Worm (Caenorhabditis elegans) whole organism, L1 larva: ENCODE measurements around the gene fard-1.
A peak's percentile ranks its signal among the peaks of the same experiment; 100 is the strongest.

Experiments
- C16A3.4 ChIP-seq: fragments of 150-350 bp; optimal IDR thresholded peaks from 2 replicates; lab custom pipeline; 2014; ENCODE audit warnings: missing biosample characterization, missing genetic modification characterization
- C34B4.2 ChIP-seq: sonication (generic microtip); optimal IDR thresholded peaks from 2 replicates; lab custom pipeline; 2017; ENCODE audit warnings: mild to moderate bottlenecking, missing genetic modification characterization, missing compliant biosample characterization
- F16B12.6 ChIP-seq: fragments of 150-350 bp; optimal IDR thresholded peaks from 2 replicates; lab custom pipeline; 2014; ENCODE audit warnings: missing biosample characterization, missing genetic modification characterization
- alr-1 ChIP-seq: fragments of 200-800 bp; sonication (Bioruptor generic); optimal IDR thresholded peaks from 2 replicates; lab custom pipeline; 2018; ENCODE audit warnings: borderline replicate concordance, mild to moderate bottlenecking, missing genetic modification characterization, missing compliant biosample characterization
- aly-2 ChIP-seq: fragments of 150-350 bp; optimal IDR thresholded peaks from 2 replicates; lab custom pipeline; 2014; ENCODE audit warnings: missing biosample characterization, missing genetic modification characterization
- blmp-1 ChIP-seq: fragments of 150-350 bp; optimal IDR thresholded peaks from 2 replicates; lab custom pipeline; 2014; ENCODE audit warnings: missing biosample characterization, missing genetic modification characterization
- ceh-63 ChIP-seq: fragments of 200-800 bp; sonication (Bioruptor generic); optimal IDR thresholded peaks from 2 replicates; lab custom pipeline; 2018; ENCODE audit warnings: mild to moderate bottlenecking, missing genetic modification characterization, missing compliant biosample characterization
- ceh-90 ChIP-seq: sonication (generic microtip); optimal IDR thresholded peaks from 2 replicates; lab custom pipeline; 2016; ENCODE audit warnings: missing genetic modification characterization, missing compliant biosample characterization
- ces-1 ChIP-seq: fragments of 150-350 bp; optimal IDR thresholded peaks from 2 replicates; lab custom pipeline; 2014; ENCODE audit warnings: missing biosample characterization, missing genetic modification reagents, missing genetic modification characterization
- dpl-1 ChIP-seq, 3 experiments: fragments of 150-350 bp in 2 of 3; sonication (generic microtip) in 1 of 3; optimal IDR thresholded peaks; 2 replicates each; lab custom pipeline; 2014 to 2017; ENCODE audit warnings: missing biosample characterization in 3 of 3, missing genetic modification characterization in 3 of 3, missing genetic modification reagents in 3 of 3
- efl-1 ChIP-seq, 4 experiments: fragments of 150-350 bp; optimal IDR thresholded peaks in 3 of 4; peaks in 1 of 4; 1 replicate in 1 of 4; 2 replicates in 3 of 4; lab custom pipeline; 2014; ENCODE audit warnings: missing biosample characterization in 2 of 4, missing genetic modification characterization in 2 of 4, missing genetic modification reagents in 2 of 4
- egl-27 ChIP-seq, 2 experiments: fragments of 150-350 bp in 1 of 2; sonication (generic microtip); optimal IDR thresholded peaks; 3 replicates each; lab custom pipeline; 2017 to 2018; ENCODE audit warnings: missing biosample characterization in 2 of 2, missing genetic modification characterization in 2 of 2, missing genetic modification reagents in 2 of 2
- elt-2 ChIP-seq: sonication (generic microtip); optimal IDR thresholded peaks from 2 replicates; lab custom pipeline; 2016; ENCODE audit warnings: missing genetic modification characterization, mild to moderate bottlenecking, inconsistent platforms, missing compliant biosample characterization, missing genetic modification reagents
- fkh-10 ChIP-seq: sonication (generic microtip); optimal IDR thresholded peaks from 2 replicates; lab custom pipeline; 2017; ENCODE audit warnings: missing biosample characterization, missing genetic modification reagents, missing genetic modification characterization
- fkh-4 ChIP-seq: sonication (generic microtip); optimal IDR thresholded peaks from 2 replicates; lab custom pipeline; 2016; ENCODE audit warnings: missing compliant biosample characterization, missing genetic modification characterization, borderline replicate concordance
- hlh-17 ChIP-seq: fragments of 200-800 bp; sonication (Bioruptor generic); optimal IDR thresholded peaks from 2 replicates; lab custom pipeline; 2018; ENCODE audit warnings: missing genetic modification characterization, mild to moderate bottlenecking, missing compliant biosample characterization, moderate library complexity, borderline replicate concordance
- jun-1 ChIP-seq: fragments of 150-350 bp; optimal IDR thresholded peaks from 2 replicates; lab custom pipeline; 2014; ENCODE audit warnings: missing biosample characterization, missing genetic modification reagents, missing genetic modification characterization
- lin-13 ChIP-seq: fragments of 150-350 bp; optimal IDR thresholded peaks from 2 replicates; lab custom pipeline; 2014; ENCODE audit warnings: missing biosample characterization, missing genetic modification reagents, missing genetic modification characterization
- lin-14 ChIP-seq: fragments of 200-800 bp; sonication (Bioruptor generic); optimal IDR thresholded peaks from 2 replicates; lab custom pipeline; 2018; ENCODE audit warnings: mild to moderate bottlenecking, missing genetic modification characterization, moderate library complexity, missing compliant biosample characterization
- lin-35 ChIP-seq, 2 experiments: fragments of 150-350 bp; optimal IDR thresholded peaks; 2 replicates each; lab custom pipeline; 2014; ENCODE audit warnings: missing biosample characterization in 2 of 2, missing genetic modification characterization in 2 of 2, missing genetic modification reagents in 2 of 2
- lir-3 ChIP-seq: sonication (generic microtip); optimal IDR thresholded peaks from 2 replicates; lab custom pipeline; 2016; ENCODE audit warnings: mild to moderate bottlenecking, missing genetic modification characterization, moderate library complexity, missing compliant biosample characterization; ENCODE audit not compliant: poor library complexity
- mef-2 ChIP-seq: fragments of 150-350 bp; optimal IDR thresholded peaks from 2 replicates; lab custom pipeline; 2014; ENCODE audit warnings: missing biosample characterization, missing genetic modification characterization
- mep-1 ChIP-seq: fragments of 150-350 bp; optimal IDR thresholded peaks from 2 replicates; lab custom pipeline; 2014; ENCODE audit warnings: missing biosample characterization, missing genetic modification characterization
- nhr-11 ChIP-seq: fragments of 150-350 bp; optimal IDR thresholded peaks from 2 replicates; lab custom pipeline; 2014; ENCODE audit warnings: missing biosample characterization, missing genetic modification characterization
- nhr-12 ChIP-seq: sonication (generic microtip); optimal IDR thresholded peaks from 2 replicates; lab custom pipeline; 2017; ENCODE audit warnings: missing biosample characterization, missing genetic modification characterization
- nhr-19 ChIP-seq: fragments of 200-800 bp; sonication (Bioruptor generic); conservative IDR thresholded peaks from 2 replicates; pipeline ENCODE4 v1.3.6; 2022; ENCODE audit warnings: missing genetic modification characterization, missing compliant biosample characterization
- nhr-71 ChIP-seq: sonication (generic microtip); optimal IDR thresholded peaks from 2 replicates; lab custom pipeline; 2016; ENCODE audit warnings: mild to moderate bottlenecking, missing genetic modification characterization, moderate library complexity, missing compliant biosample characterization
- nhr-85 ChIP-seq: sonication (generic microtip); peaks from one replicate; lab custom pipeline; 2016; ENCODE audit warnings: missing genetic modification characterization, inconsistent platforms, missing compliant biosample characterization
- pag-3 ChIP-seq: sonication (generic microtip); optimal IDR thresholded peaks from 2 replicates; lab custom pipeline; 2017; ENCODE audit warnings: missing genetic modification characterization, mild to moderate bottlenecking, missing compliant biosample characterization, antibody characterized with exemption, borderline replicate concordance; ENCODE audit not compliant: insufficient read depth
- pqm-1 ChIP-seq: sonication (generic microtip); optimal IDR thresholded peaks from 3 replicates; lab custom pipeline; 2017; ENCODE audit warnings: missing biosample characterization, missing genetic modification characterization
- rnt-1 ChIP-seq: sonication (generic microtip); optimal IDR thresholded peaks from 2 replicates; lab custom pipeline; 2016; ENCODE audit warnings: mild to moderate bottlenecking, missing genetic modification characterization, moderate library complexity, missing compliant biosample characterization
- skn-1 ChIP-seq: fragments of 150-350 bp; optimal IDR thresholded peaks from 2 replicates; lab custom pipeline; 2014; ENCODE audit warnings: missing biosample characterization, missing genetic modification characterization
- snpc-4 ChIP-seq: fragments of 150-350 bp; optimal IDR thresholded peaks from 2 replicates; lab custom pipeline; 2014; ENCODE audit warnings: missing biosample characterization, missing genetic modification characterization
- snu-23 ChIP-seq: sonication (generic microtip); optimal IDR thresholded peaks from 2 replicates; lab custom pipeline; 2016; ENCODE audit warnings: missing genetic modification characterization, missing compliant biosample characterization
- sptf-1 ChIP-seq: fragments of 150-350 bp; optimal IDR thresholded peaks from 2 replicates; lab custom pipeline; 2014; ENCODE audit warnings: missing biosample characterization, missing genetic modification characterization
- sup-37 ChIP-seq: fragments of 200-800 bp; sonication (Bioruptor generic); optimal IDR thresholded peaks from 2 replicates; lab custom pipeline; 2018; ENCODE audit warnings: mild to moderate bottlenecking, missing genetic modification characterization, missing compliant biosample characterization
- swsn-7 ChIP-seq: sonication (generic microtip); optimal IDR thresholded peaks from 2 replicates; lab custom pipeline; 2016; ENCODE audit warnings: missing genetic modification characterization, missing compliant biosample characterization
- tlp-1 ChIP-seq: fragments of 150-350 bp; optimal IDR thresholded peaks from 2 replicates; lab custom pipeline; 2014; ENCODE audit warnings: missing biosample characterization, missing genetic modification characterization
- unc-130 ChIP-seq: fragments of 150-350 bp; optimal IDR thresholded peaks from 2 replicates; lab custom pipeline; 2017; ENCODE audit warnings: missing biosample characterization, missing genetic modification characterization, inconsistent platforms
- unc-86 ChIP-seq: sonication (generic microtip); optimal IDR thresholded peaks from 2 replicates; lab custom pipeline; 2016; ENCODE audit warnings: missing genetic modification characterization, missing compliant biosample characterization
- unc-98 ChIP-seq: fragments of 200-800 bp; sonication (Bioruptor generic); IDR thresholded peaks from 2 replicates; pipeline ENCODE4 v1.3.6; 2022; ENCODE audit warnings: missing genetic modification characterization, missing compliant biosample characterization
- xbp-1 ChIP-seq: sonication (generic microtip); optimal IDR thresholded peaks from 2 replicates; lab custom pipeline; 2016; ENCODE audit warnings: missing genetic modification characterization, missing compliant biosample characterization

The fard-1 gene

ce11 chrX:2971542-2971988 is 38.4 kb downstream of the fard-1 start (continued):
- TF ChIP-seq fkh-10 (GFP tag; lab: Kevin White, UChicago) (peak; percentile 76), unc-130 (peak; percentile 39), nhr-11 (peak; percentile 59), snpc-4 (tag; lab: Kevin White, UChicago) (peak; percentile 17), C16A3.4 (tag; lab: Kevin White, UChicago) (peak; percentile 46), jun-1 (tag; lab: Kevin White, UChicago) (peak; percentile 71), alr-1 (tag; lab: Kevin White, UChicago) (no peak), elt-2 (tag; lab: Kevin White, UChicago) (peak; percentile 25), mef-2 (tag; lab: Kevin White, UChicago) (peak; percentile 21), egl-27 (tag; optimal IDR thresholded peaks at IDR 0.05; lab: Kevin White, UChicago) (no peak), rnt-1 (peak; percentile 76), nhr-19 (GFP tag; lab: Robert Waterston, UW) (peak; percentile 71), lin-14 (GFP tag; lab: Kevin White, UChicago) (peak; percentile 92), swsn-7 (tag; lab: Kevin White, UChicago) (peak; percentile 59), pag-3 (tag; lab: Kevin White, UChicago) (no peak), hlh-17 (GFP tag; lab: Kevin White, UChicago) (no peak), unc-98 (GFP tag; lab: Robert Waterston, UW) (no peak), tlp-1 (tag; lab: Kevin White, UChicago) (no peak), dpl-1 (GFP tag; optimal IDR thresholded peaks at IDR 0.05; lab: Kevin White, UChicago) (peak in 2 of 3 experiments; percentile 31 to 43), fkh-4 (tag; lab: Kevin White, UChicago) (no peak), ceh-90 (tag; lab: Kevin White, UChicago) (peak; percentile 21), lin-13 (GFP tag; lab: Kevin White, UChicago) (peak; percentile 56), xbp-1 (tag; lab: Kevin White, UChicago) (peak; percentile 48), nhr-12 (no peak), ceh-63 (GFP tag; lab: Kevin White, UChicago) (no peak), F16B12.6 (no peak), ces-1 (GFP tag; lab: Kevin White, UChicago) (no peak), aly-2 (tag; lab: Kevin White, UChicago) (no peak), unc-86 (tag; lab: Kevin White, UChicago) (peak; percentile 76), mep-1 (tag; lab: Kevin White, UChicago) (peak; percentile 65), pqm-1 (tag; lab: Kevin White, UChicago) (no peak)

ce11 chrX:2972272-2973042 is 39.3 kb downstream of the fard-1 start:
- TF ChIP-seq lir-3 (tag; lab: Kevin White, UChicago), result peak; percentile 0
- TF ChIP-seq ces-1 (GFP tag; lab: Kevin White, UChicago), result no peak
- peak; percentile 14 for TF ChIP-seq nhr-71 (tag; lab: Kevin White, UChicago)
- peak; percentile 11 for TF ChIP-seq snu-23
- peak; percentile 21 for TF ChIP-seq lin-14 (GFP tag; lab: Kevin White, UChicago)
- TF ChIP-seq ceh-63 (GFP tag; lab: Kevin White, UChicago), result peak; percentile 41
- TF ChIP-seq nhr-85 (tag; lab: Kevin White, UChicago), result peak; percentile 56
- no peak for TF ChIP-seq C34B4.2 (tag; lab: Kevin White, UChicago)
- TF ChIP-seq sptf-1 (tag; lab: Kevin White, UChicago), result no peak
- peak in 1 of 2 experiments; percentile 58 for TF ChIP-seq lin-35 (GFP tag; optimal IDR thresholded peaks at IDR 0.05; lab: Kevin White, UChicago)
- TF ChIP-seq unc-130, result no peak
- no peak for TF ChIP-seq efl-1 (optimal IDR thresholded peaks at IDR 0.05; lab: Kevin White, UChicago)
- TF ChIP-seq efl-1 (GFP tag; optimal IDR thresholded peaks at IDR 0.05 in 1 of 2; lab: Kevin White, UChicago), result peak in 1 of 2 experiments; percentile 88
- peak; percentile 31 for TF ChIP-seq skn-1 (tag; lab: Kevin White, UChicago)
- peak; percentile 1 for TF ChIP-seq sup-37 (GFP tag; lab: Kevin White, UChicago)
- TF ChIP-seq blmp-1 (tag; lab: Kevin White, UChicago), result peak; percentile 36
- TF ChIP-seq, all 84 proteins: peak for 11
